Worm (Caenorhabditis elegans) whole organism, L1 larva: ENCODE results near the gene ttr-16.

ENCODE experiments used
- aha-1 ChIP-seq: fragments of 150-350 bp; optimal IDR thresholded peaks from 2 replicates; lab custom pipeline; 2014; ENCODE audit warnings: missing biosample characterization, missing genetic modification characterization
- blmp-1 ChIP-seq: fragments of 150-350 bp; optimal IDR thresholded peaks from 2 replicates; lab custom pipeline; 2014; ENCODE audit warnings: missing biosample characterization, missing genetic modification characterization
- mef-2 ChIP-seq: fragments of 150-350 bp; optimal IDR thresholded peaks from 2 replicates; lab custom pipeline; 2014; ENCODE audit warnings: missing biosample characterization, missing genetic modification characterization
- nhr-11 ChIP-seq: fragments of 150-350 bp; optimal IDR thresholded peaks from 2 replicates; lab custom pipeline; 2014; ENCODE audit warnings: missing biosample characterization, missing genetic modification characterization
- pag-3 ChIP-seq: sonication (generic microtip); optimal IDR thresholded peaks from 2 replicates; lab custom pipeline; 2017; ENCODE audit warnings: missing genetic modification characterization, mild to moderate bottlenecking, missing compliant biosample characterization, antibody characterized with exemption, borderline replicate concordance; ENCODE audit not compliant: insufficient read depth
- rnt-1 ChIP-seq: sonication (generic microtip); optimal IDR thresholded peaks from 2 replicates; lab custom pipeline; 2016; ENCODE audit warnings: mild to moderate bottlenecking, missing genetic modification characterization, moderate library complexity, missing compliant biosample characterization
- skn-1 ChIP-seq: fragments of 150-350 bp; optimal IDR thresholded peaks from 2 replicates; lab custom pipeline; 2014; ENCODE audit warnings: missing biosample characterization, missing genetic modification characterization
- xbp-1 ChIP-seq: sonication (generic microtip); optimal IDR thresholded peaks from 2 replicates; lab custom pipeline; 2016; ENCODE audit warnings: missing genetic modification characterization, missing compliant biosample characterization
- ztf-11 ChIP-seq, 2 experiments: sonication (generic microtip); optimal IDR thresholded peaks; 2 replicates each; lab custom pipeline; 2016 to 2017; ENCODE audit warnings: missing genetic modification characterization in 2 of 2, missing biosample characterization in 1 of 2, missing compliant biosample characterization in 1 of 2
- ztf-4 ChIP-seq: fragments of 150-350 bp; optimal IDR thresholded peaks from 2 replicates; lab custom pipeline; 2014; ENCODE audit warnings: missing biosample characterization, missing genetic modification characterization

DNA sequence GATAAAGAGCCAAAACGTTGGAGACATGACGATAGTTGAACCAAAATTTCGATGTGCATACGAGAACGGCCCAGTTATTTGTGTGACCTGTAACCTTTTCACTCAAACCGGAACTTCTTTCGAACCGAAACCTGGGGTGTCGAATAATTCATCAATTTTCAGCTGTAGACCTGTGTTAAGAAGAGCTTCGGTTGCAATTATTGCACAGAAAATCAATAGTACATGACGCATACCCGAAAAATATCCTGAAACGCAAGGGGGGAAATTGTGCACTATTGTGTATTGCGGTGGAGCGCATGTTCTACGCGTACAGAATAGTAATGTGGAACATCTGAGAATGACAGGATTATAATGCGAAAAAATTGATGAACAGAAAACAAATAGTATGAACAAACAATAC is 45.8 kb upstream of the ttr-16 start, which contains the start of gene pigk-1:
- no peak for TF ChIP-seq ztf-4 (tag; lab: Kevin White, UChicago)
- TF ChIP-seq ztf-11 (tag; optimal IDR thresholded peaks at IDR 0.05; lab: Kevin White, UChicago) = no peak
- TF ChIP-seq skn-1 (tag; lab: Kevin White, UChicago) = no peak
- no peak for TF ChIP-seq aha-1 (tag; lab: Kevin White, UChicago)
- no peak for TF ChIP-seq blmp-1
- TF ChIP-seq xbp-1 (tag; lab: Kevin White, UChicago) = no peak
- no peak for TF ChIP-seq rnt-1 (tag; lab: Kevin White, UChicago)
- no peak for TF ChIP-seq nhr-11
- TF ChIP-seq mef-2 (tag; lab: Kevin White, UChicago) = no peak
- TF ChIP-seq pag-3 = no peak
